Worm (Caenorhabditis elegans) whole organism, L4/young adult: ENCODE measurements around the gene Y116A8C.44.

Experiments used
- W03F9.2 ChIP-seq: fragments of 150-350 bp; optimal IDR thresholded peaks from 2 replicates; lab custom pipeline; 2014; ENCODE audit warnings: missing biosample characterization, missing genetic modification characterization
- dao-5 ChIP-seq: sonication (generic microtip); optimal IDR thresholded peaks from 2 replicates; lab custom pipeline; 2016; ENCODE audit warnings: missing genotype, missing genetic modification characterization, moderate library complexity, missing compliant biosample characterization
- him-1 ChIP-seq: sonication (generic microtip); optimal IDR thresholded peaks from 2 replicates; lab custom pipeline; 2016; ENCODE audit warnings: missing genotype, missing genetic modification reagents, missing genetic modification characterization, missing compliant biosample characterization

The Y116A8C.44 gene

ce11 chrIV:17058036-17058435 is at the start of gene Y116A8C.44:
Gene Y116A8C.44, minus strand, starts transcription at chrIV:17058136.
- TF ChIP-seq dao-5 (tag; lab: Kevin White, UChicago) (no peak), W03F9.2 (no peak), him-1 (no peak)

- TF ChIP-seq W03F9.2 (no peak), him-1 (no peak), dao-5 (tag; lab: Kevin White, UChicago) (no peak)
These were observed 47.6 kb upstream of the Y116A8C.44 start for ce11 chrIV:17105578-17105977.

ce11 chrIV:17104157-17104872 is 46.4 kb upstream of the Y116A8C.44 start:
- TF ChIP-seq him-1 = no peak
- TF ChIP-seq W03F9.2 = no peak
- no peak for TF ChIP-seq dao-5 (tag; lab: Kevin White, UChicago)

- TF ChIP-seq dao-5 (tag; lab: Kevin White, UChicago) (no peak), W03F9.2 (no peak), him-1 (no peak)
These were observed 45.7 kb upstream of the Y116A8C.44 start, which contains the start of gene Y116A8C.30 for ce11 chrIV:17103615-17104014. Gene Y116A8C.30, minus strand, starts transcription at chrIV:17103715.

ce11 chrIV:17103116-17103515 is 45.2 kb upstream of the Y116A8C.44 start:
- TF ChIP-seq dao-5 (tag; lab: Kevin White, UChicago) (no peak), W03F9.2 (no peak), him-1 (no peak)

- TF ChIP-seq dao-5 (tag; lab: Kevin White, UChicago) (no peak), W03F9.2 (no peak), him-1 (no peak)
These were observed 42.8 kb upstream of the Y116A8C.44 start for ce11 chrIV:17100628-17101338.

ce11 chrIV:17100148-17100547 is 42.2 kb upstream of the Y116A8C.44 start, which contains the start of gene bca-2:
Gene bca-2, minus strand, starts transcription at chrIV:17100248.
- TF ChIP-seq dao-5 (tag; lab: Kevin White, UChicago) (no peak), W03F9.2 (no peak), him-1 (no peak)

- TF ChIP-seq dao-5 (tag; lab: Kevin White, UChicago) (no peak), him-1 (no peak), W03F9.2 (no peak)
These were observed 41.2 kb upstream of the Y116A8C.44 start for ce11 chrIV:17099113-17099512.

ce11 chrIV:17096168-17096567 is 38.2 kb upstream of the Y116A8C.44 start, which contains the start of gene Y116A8C.27:
Gene Y116A8C.27, minus strand, starts transcription at chrIV:17096268.
- TF ChIP-seq him-1 (no peak), W03F9.2 (no peak), dao-5 (tag; lab: Kevin White, UChicago) (no peak)

ce11 chrIV:17093701-17094100 is 35.8 kb upstream of the Y116A8C.44 start, which contains the start of gene Y116A8C.29:
Gene Y116A8C.29, plus strand, starts transcription at chrIV:17094028.
- no peak for TF ChIP-seq W03F9.2

- TF ChIP-seq dao-5 (tag; lab: Kevin White, UChicago) = no peak
- no peak for TF ChIP-seq W03F9.2
- no peak for TF ChIP-seq him-1
These were observed 30.9 kb upstream of the Y116A8C.44 start, which contains the start of gene Y116A8C.43 for ce11 chrIV:17088849-17089248. Gene Y116A8C.43, plus strand, starts transcription at chrIV:17088851.

ce11 chrIV:17087384-17088099 is 29.6 kb upstream of the Y116A8C.44 start, which contains the start of the genes snx-13 and snr-1:
Gene snx-13, minus strand, starts transcription at chrIV:17087438.
Gene snr-1, plus strand, starts transcription at chrIV:17088049.
- TF ChIP-seq dao-5 (tag; lab: Kevin White, UChicago) = peak; percentile 31
- TF ChIP-seq him-1 = peak; percentile 39
- TF ChIP-seq W03F9.2 = peak; percentile 89

- no peak for TF ChIP-seq him-1
- TF ChIP-seq dao-5 (tag; lab: Kevin White, UChicago) = no peak
- no peak for TF ChIP-seq W03F9.2
These were observed 26.9 kb upstream of the Y116A8C.44 start for ce11 chrIV:17084839-17085238.

ce11 chrIV:17084317-17084716 is 26.4 kb upstream of the Y116A8C.44 start:
- TF ChIP-seq dao-5 (tag; lab: Kevin White, UChicago) = no peak
- no peak for TF ChIP-seq W03F9.2
- TF ChIP-seq him-1 = no peak
